Fruit fly (Drosophila melanogaster): Measurements from ENCODE around the gene CG34299.
A peak's percentile ranks its signal among the peaks of the same experiment; 100 is the strongest.

- no peak for TF ChIP-seq CG16779 (GFP tag; IDR thresholded peaks at IDR 0.05)
- no peak for TF ChIP-seq B-H2 (GFP tag; optimal IDR thresholded peaks at IDR 0.05)
- TF ChIP-seq CG4424 (GFP tag; optimal IDR thresholded peaks at IDR 0.05): no peak
- TF ChIP-seq hth (optimal IDR thresholded peaks at IDR 0.05): no peak
- TF ChIP-seq gcm (GFP tag; optimal IDR thresholded peaks at IDR 0.05): no peak
- no peak for TF ChIP-seq unc-4 (GFP tag; IDR thresholded peaks at IDR 0.05; ENCODE audit: partially characterized antibody)
- no peak for TF ChIP-seq toy (GFP tag; IDR thresholded peaks at IDR 0.05)
- no peak for TF ChIP-seq rib (GFP tag; IDR thresholded peaks at IDR 0.05)
- no peak for TF ChIP-seq CG7745 (tag; optimal IDR thresholded peaks at IDR 0.05)
- TF ChIP-seq CG7556 (GFP tag; optimal IDR thresholded peaks at IDR 0.05): peak; percentile 24
- TF ChIP-seq Taf1 (GFP tag; IDR thresholded peaks at IDR 0.05): no peak
- TF ChIP-seq Poxn (GFP tag; IDR thresholded peaks at IDR 0.05): no peak
- TF ChIP-seq CG4820 (GFP tag; optimal IDR thresholded peaks at IDR 0.05): no peak
- no peak for TF ChIP-seq Lpt (GFP tag; optimal IDR thresholded peaks at IDR 0.05)
These were observed 44.2 kb downstream of the CG34299 start for dm6 chr3R:30293478-30294122.

Data from whole organism, embryonic.